Fruit fly (Drosophila melanogaster): ENCODE measurements around the gene CG4022.

dm6 chr3L:9396704-9397103 lies 13.9 kb downstream of the CG4022 start:
- TF ChIP-seq CG6163 (GFP tag; IDR thresholded peaks at IDR 0.05) (no peak), CG3919 (GFP tag; optimal IDR thresholded peaks at IDR 0.05) (no peak)
